Worm (Caenorhabditis elegans) whole organism, late embryonic: ENCODE measurements around the gene mrp-6.
A peak's percentile ranks its signal among the peaks of the same experiment; 100 is the strongest.

ENCODE experiments used
- C08G9.2 ChIP-seq: sonication (generic microtip); optimal IDR thresholded peaks from 2 replicates; lab custom pipeline; 2016; ENCODE audit warnings: mild to moderate bottlenecking, missing genetic modification characterization, moderate library complexity, missing compliant biosample characterization
- C38D4.7 ChIP-seq: fragments of 200-800 bp; sonication (Bioruptor generic); optimal IDR thresholded peaks from 2 replicates; lab custom pipeline; 2018; ENCODE audit warnings: mild to moderate bottlenecking, missing genetic modification characterization, moderate library complexity, missing compliant biosample characterization
- K02D7.2 ChIP-seq: sonication (generic microtip); optimal IDR thresholded peaks from 2 replicates; lab custom pipeline; 2017; ENCODE audit warnings: mild to moderate bottlenecking, missing genetic modification characterization, missing compliant biosample characterization
- K09A11.1 ChIP-seq: sonication (generic microtip); optimal IDR thresholded peaks from 2 replicates; lab custom pipeline; 2017; ENCODE audit warnings: antibody characterized with exemption, mild to moderate bottlenecking, missing genetic modification characterization, missing compliant biosample characterization; ENCODE audit not compliant: insufficient read depth
- T23F11.4 ChIP-seq: fragments of 200-800 bp; sonication (Bioruptor generic); optimal IDR thresholded peaks from 2 replicates; lab custom pipeline; 2018; ENCODE audit warnings: mild to moderate bottlenecking, missing genetic modification characterization, missing compliant biosample characterization
- Y22D7AL.16 ChIP-seq: sonication (generic microtip); optimal IDR thresholded peaks from 2 replicates; lab custom pipeline; 2016; ENCODE audit warnings: missing genetic modification characterization, missing compliant biosample characterization
- ahr-1 ChIP-seq: sonication (generic microtip); optimal IDR thresholded peaks from 2 replicates; lab custom pipeline; 2016; ENCODE audit warnings: missing genetic modification characterization, missing compliant biosample characterization
- ceh-18 ChIP-seq: sonication (generic microtip); optimal IDR thresholded peaks from 2 replicates; lab custom pipeline; 2016; ENCODE audit warnings: missing genetic modification characterization, missing compliant biosample characterization
- ceh-19 ChIP-seq: fragments of 200-800 bp; sonication (Bioruptor generic); optimal IDR thresholded peaks from 2 replicates; lab custom pipeline; 2018; ENCODE audit warnings: mild to moderate bottlenecking, missing genetic modification characterization, missing compliant biosample characterization
- ceh-22 ChIP-seq: sonication (generic microtip); optimal IDR thresholded peaks from 2 replicates; lab custom pipeline; 2017; ENCODE audit warnings: missing biosample characterization, missing genetic modification characterization
- ceh-31 ChIP-seq: sonication (generic microtip); optimal IDR thresholded peaks from 2 replicates; lab custom pipeline; 2016; ENCODE audit warnings: missing genetic modification characterization, missing compliant biosample characterization
- ceh-34 ChIP-seq: sonication (generic microtip); optimal IDR thresholded peaks from 2 replicates; lab custom pipeline; 2016; ENCODE audit warnings: mild to moderate bottlenecking, missing genetic modification characterization, missing compliant biosample characterization
- ceh-45 ChIP-seq: fragments of 200-800 bp; sonication (Bioruptor generic); IDR thresholded peaks from 2 replicates; pipeline ENCODE4 v1.3.6; 2022; ENCODE audit warnings: missing genetic modification reagents, missing genetic modification characterization, missing compliant biosample characterization
- ceh-6 ChIP-seq: fragments of 200-800 bp; sonication (Bioruptor generic); optimal IDR thresholded peaks from 2 replicates; lab custom pipeline; 2018; ENCODE audit warnings: mild to moderate bottlenecking, missing genetic modification characterization, missing compliant biosample characterization
- ceh-9 ChIP-seq: sonication (generic microtip); optimal IDR thresholded peaks from 2 replicates; lab custom pipeline; 2016; ENCODE audit warnings: mild to moderate bottlenecking, missing genetic modification characterization, inconsistent platforms, missing compliant biosample characterization
- dmd-4 ChIP-seq: sonication (generic microtip); optimal IDR thresholded peaks from 2 replicates; lab custom pipeline; 2016; ENCODE audit warnings: borderline replicate concordance, missing genetic modification characterization, missing compliant biosample characterization
- dve-1 ChIP-seq: sonication (generic microtip); optimal IDR thresholded peaks from 2 replicates; lab custom pipeline; 2017; ENCODE audit warnings: antibody characterized with exemption, mild to moderate bottlenecking, missing genetic modification characterization, missing compliant biosample characterization
- elt-2 ChIP-seq: sonication (generic microtip); optimal IDR thresholded peaks from 2 replicates; lab custom pipeline; 2016; ENCODE audit warnings: missing genetic modification reagents, missing genetic modification characterization, missing compliant biosample characterization
- elt-4 ChIP-seq: sonication (generic microtip); optimal IDR thresholded peaks from 2 replicates; lab custom pipeline; 2016; ENCODE audit warnings: missing genetic modification characterization, missing compliant biosample characterization
- eyg-1 ChIP-seq: sonication (generic microtip); optimal IDR thresholded peaks from 2 replicates; lab custom pipeline; 2016; ENCODE audit warnings: missing genotype, missing genetic modification characterization, missing compliant biosample characterization
- fax-1 ChIP-seq: sonication (generic microtip); optimal IDR thresholded peaks from 2 replicates; lab custom pipeline; 2016; ENCODE audit warnings: missing genotype, missing genetic modification characterization, missing compliant biosample characterization
- gmeb-2 ChIP-seq: sonication (generic microtip); optimal IDR thresholded peaks from 2 replicates; lab custom pipeline; 2016; ENCODE audit warnings: missing genetic modification characterization, inconsistent platforms, missing compliant biosample characterization
- hlh-13 ChIP-seq: fragments of 200-800 bp; sonication (Bioruptor generic); optimal IDR thresholded peaks from 2 replicates; lab custom pipeline; 2018; ENCODE audit warnings: mild to moderate bottlenecking, missing genetic modification characterization, missing compliant biosample characterization
- hlh-6 ChIP-seq: sonication (generic microtip); optimal IDR thresholded peaks from 2 replicates; lab custom pipeline; 2016; ENCODE audit warnings: missing genotype, missing genetic modification characterization, missing compliant biosample characterization
- lim-6 ChIP-seq: sonication (generic microtip); optimal IDR thresholded peaks from 2 replicates; lab custom pipeline; 2016; ENCODE audit warnings: missing genetic modification characterization, missing compliant biosample characterization
- lin-11 ChIP-seq: fragments of 200-800 bp; sonication (Bioruptor generic); optimal IDR thresholded peaks from 2 replicates; lab custom pipeline; 2018; ENCODE audit warnings: mild to moderate bottlenecking, missing genetic modification characterization, missing compliant biosample characterization
- nfya-1 ChIP-seq: sonication (generic microtip); optimal IDR thresholded peaks from 2 replicates; lab custom pipeline; 2017; ENCODE audit warnings: missing genetic modification characterization, mild to moderate bottlenecking, missing compliant biosample characterization, antibody characterized with exemption, moderate library complexity
- nhr-11 ChIP-seq: fragments of 150-350 bp; optimal IDR thresholded peaks from 2 replicates; lab custom pipeline; 2014; ENCODE audit warnings: missing biosample characterization, missing genetic modification characterization
- nhr-232 ChIP-seq: sonication (generic microtip); optimal IDR thresholded peaks from 2 replicates; lab custom pipeline; 2016; ENCODE audit warnings: missing genetic modification characterization, missing compliant biosample characterization
- npax-4 ChIP-seq: sonication (generic microtip); optimal IDR thresholded peaks from 2 replicates; lab custom pipeline; 2016; ENCODE audit warnings: missing genetic modification characterization, missing compliant biosample characterization
- pag-3 ChIP-seq: sonication (generic microtip); optimal IDR thresholded peaks from 2 replicates; lab custom pipeline; 2016; ENCODE audit warnings: missing compliant biosample characterization, missing genetic modification characterization, borderline replicate concordance
- pat-9 ChIP-seq: fragments of 200-800 bp; sonication (Bioruptor generic); optimal IDR thresholded peaks from 2 replicates; lab custom pipeline; 2018; ENCODE audit warnings: mild to moderate bottlenecking, missing genetic modification characterization, moderate library complexity, missing compliant biosample characterization
- pha-2 ChIP-seq: sonication (generic microtip); optimal IDR thresholded peaks from 2 replicates; lab custom pipeline; 2017; ENCODE audit warnings: mild to moderate bottlenecking, missing genetic modification characterization, missing compliant biosample characterization
- ref-2 ChIP-seq: sonication (generic microtip); optimal IDR thresholded peaks from 2 replicates; lab custom pipeline; 2016; ENCODE audit warnings: missing genetic modification characterization, missing compliant biosample characterization
- sdc-2 ChIP-seq: sonication (generic microtip); optimal IDR thresholded peaks from 2 replicates; lab custom pipeline; 2016; ENCODE audit warnings: missing genotype, missing genetic modification characterization, missing compliant biosample characterization
- syd-9 ChIP-seq: sonication (generic microtip); optimal IDR thresholded peaks from 2 replicates; lab custom pipeline; 2016; ENCODE audit warnings: mild to moderate bottlenecking, missing genetic modification characterization, moderate library complexity, missing compliant biosample characterization
- tbx-2 ChIP-seq: sonication (generic microtip); optimal IDR thresholded peaks from 2 replicates; lab custom pipeline; 2016; ENCODE audit warnings: missing genetic modification characterization, missing compliant biosample characterization
- tbx-7 ChIP-seq: sonication (generic microtip); optimal IDR thresholded peaks from 2 replicates; lab custom pipeline; 2016; ENCODE audit warnings: missing genotype, missing genetic modification characterization, missing compliant biosample characterization
- ttx-3 ChIP-seq: sonication (generic microtip); optimal IDR thresholded peaks from 2 replicates; lab custom pipeline; 2016; ENCODE audit warnings: missing genetic modification reagents, missing genetic modification characterization, missing compliant biosample characterization
- unc-42 ChIP-seq: sonication (generic microtip); optimal IDR thresholded peaks from 2 replicates; lab custom pipeline; 2016; ENCODE audit warnings: missing genotype, missing genetic modification characterization, missing compliant biosample characterization
- ztf-16 ChIP-seq: sonication (generic microtip); optimal IDR thresholded peaks from 2 replicates; lab custom pipeline; 2017; ENCODE audit warnings: missing genetic modification characterization, missing compliant biosample characterization

mrp-6 gene

ce11 chrX:4218174-4218573, 31.6 kb upstream of the mrp-6 start, which contains the start of gene W01H2.2:
TSS of gene W01H2.2 (minus strand) at chrX:4218458.
- peak; percentile 10 for TF ChIP-seq sdc-2 (tag; lab: Kevin White, UChicago)
- TF ChIP-seq ceh-34 (tag; lab: Kevin White, UChicago): peak; percentile 7
- no peak for TF ChIP-seq syd-9 (tag; lab: Kevin White, UChicago)
- TF ChIP-seq unc-42 (tag; lab: Kevin White, UChicago): peak; percentile 10

- TF ChIP-seq nhr-11 (tag; lab: Kevin White, UChicago): no peak
Observed at ce11 chrX:4216894-4217293, 30.3 kb upstream of the mrp-6 start, which contains the start of the genes F20B6.10 and hpk-1. TSS of gene F20B6.10 (minus strand) at chrX:4217196. TSS of gene hpk-1 (minus strand) at chrX:4217290.

DNA sequence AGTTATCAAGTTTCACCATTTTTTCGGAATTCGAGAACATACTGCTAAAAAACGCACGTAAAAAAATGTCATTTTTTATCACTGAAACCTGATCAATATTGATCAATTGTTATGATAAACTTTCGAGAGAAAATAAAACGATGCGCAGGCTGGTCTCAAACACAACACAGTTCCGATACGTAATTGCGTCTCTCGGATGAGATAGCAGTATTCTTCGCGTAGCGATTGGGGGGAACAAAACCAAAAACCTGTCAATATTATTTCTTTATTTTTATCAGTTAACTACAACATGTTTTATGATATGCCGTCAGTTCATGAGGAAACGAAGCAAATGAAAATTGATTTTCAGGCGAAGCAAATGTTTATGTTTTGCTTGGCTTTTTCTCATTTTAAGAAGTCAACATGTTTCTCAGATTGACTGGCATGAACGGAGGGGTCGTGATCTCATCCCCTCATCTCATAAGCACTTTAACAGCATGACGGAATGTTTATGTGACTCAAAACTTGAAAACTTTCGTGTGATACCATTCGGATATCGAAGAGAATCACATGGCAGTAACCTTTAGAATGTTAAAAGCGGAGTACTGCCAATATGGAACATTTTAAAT, 29.0 kb upstream of the mrp-6 start:
- TF ChIP-seq elt-4 (tag; lab: Kevin White, UChicago) (no peak), pag-3 (no peak), sdc-2 (tag; lab: Kevin White, UChicago) (no peak), ceh-18 (no peak), elt-2 (tag; lab: Kevin White, UChicago) (peak; percentile 65), ztf-16 (no peak)

- peak; percentile 74 for TF ChIP-seq sdc-2 (tag; lab: Kevin White, UChicago)
- TF ChIP-seq ceh-9 (tag; lab: Kevin White, UChicago): no peak
- TF ChIP-seq tbx-2 (tag; lab: Kevin White, UChicago): peak; percentile 29
- peak; percentile 8 for TF ChIP-seq nfya-1 (tag; lab: Kevin White, UChicago)
- no peak for TF ChIP-seq ceh-18
Observed at ce11 chrX:4214643-4215042, 28.1 kb upstream of the mrp-6 start.

- TF ChIP-seq hlh-13 (GFP tag; lab: Kevin White, UChicago) (peak; percentile 65), pat-9 (peak; percentile 72), T23F11.4 (GFP tag; lab: Kevin White, UChicago) (peak; percentile 67), ref-2 (tag; lab: Kevin White, UChicago) (peak; percentile 97), elt-2 (tag; lab: Kevin White, UChicago) (peak; percentile 76), fax-1 (tag; lab: Kevin White, UChicago) (peak; percentile 6), dmd-4 (tag; lab: Kevin White, UChicago) (peak; percentile 76), ceh-22 (peak; percentile 82), tbx-7 (tag; lab: Kevin White, UChicago) (peak; percentile 66), pha-2 (tag; lab: Kevin White, UChicago) (peak; percentile 66), ceh-19 (GFP tag; lab: Kevin White, UChicago) (peak; percentile 71), sdc-2 (tag; lab: Kevin White, UChicago) (peak; percentile 100), nhr-11 (tag; lab: Kevin White, UChicago) (no peak), ttx-3 (peak; percentile 70), K09A11.1 (tag; lab: Kevin White, UChicago) (peak; percentile 85), ceh-9 (tag; lab: Kevin White, UChicago) (no peak), nfya-1 (tag; lab: Kevin White, UChicago) (peak; percentile 98), nhr-232 (no peak), ceh-31 (peak; percentile 98), lim-6 (peak; percentile 42), ceh-6 (GFP tag; lab: Kevin White, UChicago) (peak; percentile 70), K02D7.2 (tag; lab: Kevin White, UChicago) (no peak), tbx-2 (tag; lab: Kevin White, UChicago) (peak; percentile 95), dve-1 (peak; percentile 95), eyg-1 (tag; lab: Kevin White, UChicago) (peak; percentile 73), ahr-1 (tag; lab: Kevin White, UChicago) (peak; percentile 32), gmeb-2 (tag; lab: Kevin White, UChicago) (peak; percentile 63), ztf-16 (peak; percentile 73), syd-9 (tag; lab: Kevin White, UChicago) (peak; percentile 83), hlh-6 (peak; percentile 35), Y22D7AL.16 (tag; lab: Kevin White, UChicago) (no peak), ceh-45 (GFP tag; lab: Robert Waterston, UW) (peak; percentile 75), C38D4.7 (GFP tag; lab: Kevin White, UChicago) (peak; percentile 40), npax-4 (tag; lab: Kevin White, UChicago) (peak; percentile 41), lin-11 (tag; lab: Kevin White, UChicago) (peak; percentile 55), C08G9.2 (tag; lab: Kevin White, UChicago) (peak; percentile 78)
Observed at ce11 chrX:4209131-4209530, 22.6 kb upstream of the mrp-6 start.
